Fruit fly (Drosophila melanogaster) Kc167 (cell line): ENCODE measurements around the gene CG13081.

ENCODE experiments used
- h ChIP-seq: fragments of >200 bp; optimal IDR thresholded peaks from 3 replicates; lab custom pipeline; 2018; ENCODE audit warnings: missing external identifiers
- psq ChIP-seq: fragments of >200 bp; optimal IDR thresholded peaks from 2 replicates; lab custom pipeline; 2017; ENCODE audit warnings: missing external identifiers

- no peak for TF ChIP-seq psq
- TF ChIP-seq h (lab: Kevin White, UChicago): no peak
Measured at dm6 chr2L:19492934-19493686, 47.3 kb upstream of the CG13081 start, which contains the start of the genes swm and Ctu2.
